Worm (Caenorhabditis elegans) whole organism, young adult: Measurements from ENCODE around the gene D2023.3.

Experiments
- B0336.3 ChIP-seq: fragments of 200-800 bp; sonication (Bioruptor generic); IDR thresholded peaks from 2 replicates; pipeline ENCODE4 v1.3.6; 2022; ENCODE audit warnings: missing genetic modification characterization, missing compliant biosample characterization
- C06A6.2 ChIP-seq: fragments of 200-800 bp; sonication (Bioruptor generic); conservative IDR thresholded peaks from 2 replicates; pipeline ENCODE4 v1.3.6; 2022; ENCODE audit warnings: missing genetic modification characterization, missing compliant biosample characterization
- D2030.7 ChIP-seq: fragments of 200-800 bp; sonication (Bioruptor generic); IDR thresholded peaks from 2 replicates; pipeline ENCODE4 v1.3.6; 2022; ENCODE audit warnings: missing genetic modification reagents, missing genetic modification characterization, missing compliant biosample characterization
- F22D6.2 ChIP-seq: sonication (generic microtip); optimal IDR thresholded peaks from 2 replicates; lab custom pipeline; 2016; ENCODE audit warnings: mild to moderate bottlenecking, missing genetic modification characterization, missing compliant biosample characterization
- F49E8.2 ChIP-seq: sonication (generic microtip); optimal IDR thresholded peaks from 3 replicates; lab custom pipeline; 2017; ENCODE audit warnings: missing genetic modification characterization, mild to moderate bottlenecking, missing compliant biosample characterization, antibody characterized with exemption, moderate library complexity; ENCODE audit not compliant: insufficient read depth
- F57A8.1 ChIP-seq: fragments of 200-800 bp; sonication (Bioruptor generic); optimal IDR thresholded peaks from 2 replicates; lab custom pipeline; 2018; ENCODE audit warnings: mild to moderate bottlenecking, missing genetic modification characterization, moderate library complexity, missing compliant biosample characterization
- K11D2.4 ChIP-seq: fragments of 200-800 bp; sonication (Bioruptor generic); IDR thresholded peaks from 2 replicates; pipeline ENCODE4 v1.3.6; 2022; ENCODE audit warnings: missing genetic modification reagents, missing genetic modification characterization, missing compliant biosample characterization
- Y53G8AR.9 ChIP-seq: fragments of 200-800 bp; sonication (Bioruptor generic); conservative IDR thresholded peaks from 2 replicates; pipeline ENCODE4 v1.3.6; 2022; ENCODE audit warnings: missing genetic modification reagents, missing genetic modification characterization, missing compliant biosample characterization
- aptf-2 ChIP-seq: fragments of 200-800 bp; sonication (Bioruptor generic); conservative IDR thresholded peaks from 2 replicates; pipeline ENCODE4 v1.3.6; 2022; ENCODE audit warnings: missing genetic modification reagents, missing genetic modification characterization, missing compliant biosample characterization
- attf-3 ChIP-seq: fragments of 200-800 bp; sonication (Bioruptor generic); conservative IDR thresholded peaks from 2 replicates; pipeline ENCODE4 v1.3.6; 2022; ENCODE audit warnings: missing genetic modification reagents, missing genetic modification characterization, missing compliant biosample characterization
- attf-5 ChIP-seq: fragments of 200-800 bp; sonication (Bioruptor generic); optimal IDR thresholded peaks from 2 replicates; lab custom pipeline; 2018; ENCODE audit warnings: mild to moderate bottlenecking, missing genetic modification characterization, missing compliant biosample characterization
- attf-6 ChIP-seq: fragments of 200-800 bp; sonication (Bioruptor generic); IDR thresholded peaks from 2 replicates; pipeline ENCODE4 v1.3.6; 2022; ENCODE audit warnings: missing genetic modification reagents, missing genetic modification characterization, missing compliant biosample characterization
- cebp-1 ChIP-seq, 2 experiments: fragments of 200-800 bp in 1 of 2; sonication (Bioruptor generic) in 1 of 2; sonication (generic microtip) in 1 of 2; IDR thresholded peaks in 1 of 2; optimal IDR thresholded peaks in 1 of 2; 2 replicates each; pipeline versions ENCODE4 v1.3.6 to Lab custom; 2017 to 2022; ENCODE audit warnings: missing compliant biosample characterization in 2 of 2, missing genetic modification characterization in 2 of 2, mild to moderate bottlenecking in 1 of 2, missing genetic modification reagents in 1 of 2, moderate library complexity in 1 of 2
- cebp-2 ChIP-seq: fragments of 200-800 bp; sonication (Bioruptor generic); IDR thresholded peaks from 2 replicates; pipeline ENCODE4 v1.3.6; 2022; ENCODE audit warnings: missing genetic modification characterization, missing compliant biosample characterization
- chd-7 ChIP-seq: sonication (generic microtip); optimal IDR thresholded peaks from 2 replicates; lab custom pipeline; 2016; ENCODE audit warnings: mild to moderate bottlenecking, missing genetic modification characterization, moderate library complexity, missing compliant biosample characterization
- die-1 ChIP-seq: sonication (generic microtip); optimal IDR thresholded peaks from 2 replicates; lab custom pipeline; 2016; ENCODE audit warnings: missing genotype, mild to moderate bottlenecking, missing genetic modification characterization, missing compliant biosample characterization
- efl-1 ChIP-seq: fragments of 150-350 bp; optimal IDR thresholded peaks from 2 replicates; lab custom pipeline; 2014; ENCODE audit warnings: missing biosample characterization, missing genetic modification reagents, missing genetic modification characterization
- egl-44 ChIP-seq: fragments of 200-800 bp; sonication (Bioruptor generic); IDR thresholded peaks from 2 replicates; pipeline ENCODE4 v1.3.6; 2022; ENCODE audit warnings: missing genetic modification reagents, missing genetic modification characterization, missing compliant biosample characterization
- ekl-4 ChIP-seq: fragments of 200-800 bp; sonication (Bioruptor generic); IDR thresholded peaks from 2 replicates; pipeline ENCODE4 v1.3.6; 2022; ENCODE audit warnings: missing genetic modification reagents, missing genetic modification characterization, missing compliant biosample characterization
- him-1 ChIP-seq: sonication (generic microtip); optimal IDR thresholded peaks from 2 replicates; lab custom pipeline; 2016; ENCODE audit warnings: missing genotype, missing genetic modification reagents, missing genetic modification characterization, missing compliant biosample characterization
- hlh-26 ChIP-seq: fragments of 200-800 bp; sonication (Bioruptor generic); conservative IDR thresholded peaks from 2 replicates; pipeline ENCODE4 v1.3.6; 2022; ENCODE audit warnings: missing genetic modification reagents, missing genetic modification characterization, missing compliant biosample characterization
- hsf-1 ChIP-seq: fragments of 200-800 bp; sonication (Bioruptor generic); IDR thresholded peaks from 2 replicates; pipeline ENCODE4 v1.3.6; 2022; ENCODE audit warnings: missing genetic modification reagents, missing genetic modification characterization, missing compliant biosample characterization
- lag-1 ChIP-seq: fragments of 200-800 bp; sonication (Bioruptor generic); IDR thresholded peaks from 2 replicates; pipeline ENCODE4 v1.3.6; 2022; ENCODE audit warnings: missing genetic modification reagents, missing genetic modification characterization, missing compliant biosample characterization
- lin-54 ChIP-seq: fragments of 200-800 bp; sonication (Bioruptor generic); optimal IDR thresholded peaks from 2 replicates; lab custom pipeline; 2018; ENCODE audit warnings: mild to moderate bottlenecking, missing genetic modification characterization, missing compliant biosample characterization
- madf-6 ChIP-seq: fragments of 200-800 bp; sonication (Bioruptor generic); IDR thresholded peaks from 2 replicates; pipeline ENCODE4 v1.3.6; 2022; ENCODE audit warnings: missing genetic modification reagents, missing genetic modification characterization, missing compliant biosample characterization
- madf-8 ChIP-seq: fragments of 200-800 bp; sonication (Bioruptor generic); conservative IDR thresholded peaks from 2 replicates; pipeline ENCODE4 v1.3.6; 2022; ENCODE audit warnings: missing genetic modification reagents, missing genetic modification characterization, missing compliant biosample characterization
- mcd-1 ChIP-seq: fragments of 200-800 bp; sonication (Bioruptor generic); IDR thresholded peaks from 2 replicates; pipeline ENCODE4 v1.3.6; 2022; ENCODE audit warnings: missing genetic modification reagents, missing genetic modification characterization, missing compliant biosample characterization
- mel-28 ChIP-seq: sonication (generic microtip); optimal IDR thresholded peaks from 2 replicates; lab custom pipeline; 2016; ENCODE audit warnings: borderline replicate concordance, mild to moderate bottlenecking, missing genetic modification characterization, missing compliant biosample characterization
- mes-4 ChIP-seq: sonication (generic microtip); optimal IDR thresholded peaks from 2 replicates; lab custom pipeline; 2016; ENCODE audit warnings: missing genotype, missing genetic modification characterization, missing compliant biosample characterization
- nfyb-1 ChIP-seq: fragments of 200-800 bp; sonication (Bioruptor generic); IDR thresholded peaks from 2 replicates; pipeline ENCODE4 v1.3.6; 2022; ENCODE audit warnings: missing genetic modification reagents, missing genetic modification characterization, missing compliant biosample characterization
- nhr-120 ChIP-seq: fragments of 200-800 bp; sonication (Bioruptor generic); IDR thresholded peaks from 2 replicates; pipeline ENCODE4 v1.3.6; 2022; ENCODE audit warnings: missing genetic modification characterization, missing compliant biosample characterization
- nhr-179 ChIP-seq: sonication (generic microtip); optimal IDR thresholded peaks from 2 replicates; lab custom pipeline; 2016; ENCODE audit warnings: mild to moderate bottlenecking, missing genetic modification characterization, missing compliant biosample characterization
- nhr-80 ChIP-seq: sonication (generic microtip); optimal IDR thresholded peaks from 2 replicates; lab custom pipeline; 2016; ENCODE audit warnings: missing genetic modification characterization, missing compliant biosample characterization
- pbrm-1 ChIP-seq: fragments of 200-800 bp; sonication (Bioruptor generic); IDR thresholded peaks from 2 replicates; pipeline ENCODE4 v1.3.6; 2022; ENCODE audit warnings: missing genetic modification reagents, missing genetic modification characterization, missing compliant biosample characterization
- sdz-38 ChIP-seq: sonication (generic microtip); optimal IDR thresholded peaks from 2 replicates; lab custom pipeline; 2016; ENCODE audit warnings: missing genotype, missing genetic modification characterization, missing compliant biosample characterization
- snpc-4 ChIP-seq, 5 experiments: fragments of 150-350 bp in 1 of 5; sonication (generic microtip) in 4 of 5; optimal IDR thresholded peaks; 2 replicates each; lab custom pipeline; 2014 to 2018; ENCODE audit warnings: missing genetic modification characterization in 5 of 5, missing biosample characterization in 3 of 5, antibody characterized with exemption in 2 of 5, mild to moderate bottlenecking in 2 of 5, missing compliant biosample characterization in 2 of 5, missing genotype in 2 of 5, moderate library complexity in 2 of 5, missing genetic modification reagents in 1 of 5
- somi-1 ChIP-seq: fragments of 200-800 bp; sonication (Bioruptor generic); optimal IDR thresholded peaks from 2 replicates; lab custom pipeline; 2018; ENCODE audit warnings: mild to moderate bottlenecking, missing genetic modification characterization, missing compliant biosample characterization
- sptf-2 ChIP-seq: fragments of 200-800 bp; sonication (Bioruptor generic); optimal IDR thresholded peaks from 2 replicates; lab custom pipeline; 2018; ENCODE audit warnings: mild to moderate bottlenecking, missing genetic modification characterization, missing compliant biosample characterization
- tlf-1 ChIP-seq: fragments of 200-800 bp; sonication (Bioruptor generic); optimal IDR thresholded peaks from 2 replicates; lab custom pipeline; 2018; ENCODE audit warnings: mild to moderate bottlenecking, missing genetic modification characterization, missing compliant biosample characterization
- unc-62 ChIP-seq: fragments of 150-350 bp; optimal IDR thresholded peaks from 2 replicates; lab custom pipeline; 2014; ENCODE audit warnings: missing biosample characterization, missing genetic modification reagents, missing genetic modification characterization
- ztf-26 ChIP-seq: sonication (generic microtip); optimal IDR thresholded peaks from 2 replicates; lab custom pipeline; 2017; ENCODE audit warnings: missing genetic modification characterization, missing compliant biosample characterization
- ztf-3 ChIP-seq: fragments of 200-800 bp; sonication (Bioruptor generic); optimal IDR thresholded peaks from 2 replicates; lab custom pipeline; 2018; ENCODE audit warnings: mild to moderate bottlenecking, missing genetic modification characterization, missing compliant biosample characterization

D2023.3 gene

ce11 chrV:11769646-11770045, 42.2 kb downstream of the D2023.3 start:
- TF ChIP-seq mel-28 (tag; lab: Kevin White, UChicago): no peak
- TF ChIP-seq F57A8.1 (GFP tag; lab: Kevin White, UChicago): no peak
- no peak for TF ChIP-seq attf-5 (GFP tag; lab: Kevin White, UChicago)
- no peak for TF ChIP-seq pbrm-1 (GFP tag; lab: Robert Waterston, UW)
- no peak for TF ChIP-seq Y53G8AR.9 (GFP tag; lab: Robert Waterston, UW)
- TF ChIP-seq chd-7 (tag; lab: Kevin White, UChicago): no peak
- TF ChIP-seq tlf-1 (GFP tag; lab: Kevin White, UChicago): no peak
- TF ChIP-seq ekl-4 (GFP tag; lab: Robert Waterston, UW): no peak

- TF ChIP-seq unc-62 (GFP tag; lab: Kevin White, UChicago) (no peak), lin-54 (GFP tag; lab: Kevin White, UChicago) (no peak)
Observed at ce11 chrV:11767028-11767427, 44.8 kb downstream of the D2023.3 start, which contains the start of gene sel-11. TSS of gene sel-11 (plus strand) at chrV:11767328.

- TF ChIP-seq nhr-120 (no peak), lin-54 (GFP tag; lab: Kevin White, UChicago) (peak; percentile 70), K11D2.4 (GFP tag; lab: Robert Waterston, UW) (peak; percentile 81), attf-6 (GFP tag; lab: Robert Waterston, UW) (no peak), somi-1 (peak; percentile 45), F57A8.1 (GFP tag; lab: Kevin White, UChicago) (no peak), D2030.7 (peak; percentile 56; the same call in 1 of the 2 replicates), him-1 (tag; lab: Kevin White, UChicago) (peak; percentile 29), cebp-1 (GFP tag; IDR thresholded peaks at IDR 0.05; lab: Robert Waterston, UW) (no peak), cebp-1 (tag; optimal IDR thresholded peaks at IDR 0.05; lab: Kevin White, UChicago) (peak; percentile 74), attf-5 (GFP tag; lab: Kevin White, UChicago) (peak; percentile 67), ztf-26 (tag; lab: Kevin White, UChicago) (peak; percentile 80), efl-1 (GFP tag; lab: Kevin White, UChicago) (peak; percentile 33), attf-3 (no peak), aptf-2 (GFP tag; lab: Robert Waterston, UW) (no peak), mes-4 (tag; lab: Kevin White, UChicago) (no peak), madf-6 (peak; percentile 72), lag-1 (GFP tag; lab: Robert Waterston, UW) (no peak), sdz-38 (tag; lab: Kevin White, UChicago) (no peak), egl-44 (GFP tag; lab: Robert Waterston, UW) (no peak), die-1 (tag; lab: Kevin White, UChicago) (no peak), hsf-1 (GFP tag; lab: Robert Waterston, UW) (no peak), nhr-80 (tag; lab: Kevin White, UChicago) (peak; percentile 63), cebp-2 (GFP tag; lab: Robert Waterston, UW) (no peak), nhr-179 (tag; lab: Kevin White, UChicago) (no peak), unc-62 (GFP tag; lab: Kevin White, UChicago) (no peak), madf-8 (GFP tag; lab: Robert Waterston, UW) (peak; percentile 34; the same call in 1 of the 2 replicates), B0336.3 (GFP tag; lab: Robert Waterston, UW) (peak; percentile 71), F22D6.2 (tag; lab: Kevin White, UChicago) (peak; percentile 34), mcd-1 (GFP tag; lab: Robert Waterston, UW) (peak; percentile 80), sptf-2 (no peak), nfyb-1 (GFP tag; lab: Robert Waterston, UW) (peak; percentile 84), C06A6.2 (GFP tag; lab: Robert Waterston, UW) (0 out of 2 replicates have a peak, but pooled peaks have one; percentile 51), F49E8.2 (tag; lab: Kevin White, UChicago) (peak; percentile 36), snpc-4 (GFP tag; optimal IDR thresholded peaks at IDR 0.05; lab: Kevin White, UChicago) (no peak), snpc-4 (tag; optimal IDR thresholded peaks at IDR 0.05; lab: Kevin White, UChicago) (peak; percentile 2 to 82 (median 52)), hlh-26 (GFP tag; lab: Robert Waterston, UW) (no peak), ztf-3 (peak; percentile 40)
Observed at ce11 chrV:11764373-11764954, 47.4 kb downstream of the D2023.3 start, which contains the start of the genes F55A11.1 and syx-5. TSS of gene F55A11.1 (minus strand) at chrV:11764385. TSS of gene syx-5 (plus strand) at chrV:11764904.
